Fruit fly (Drosophila melanogaster) whole organism, embryonic: ENCODE measurements around the gene CG31075.
A peak's percentile ranks its signal among the peaks of the same experiment; 100 is the strongest.

ENCODE experiments used
- ATbp ChIP-seq: fragments of 200-800 bp; sonication (Bioruptor generic); optimal IDR thresholded peaks from 2 replicates; lab custom pipeline; 2017; ENCODE audit warnings: missing biosample characterization, mild to moderate bottlenecking, missing genetic modification characterization, missing genetic modification reagents
- C15 ChIP-seq: fragments of 200-800 bp; sonication (Bioruptor generic); IDR thresholded peaks from 3 replicates; pipeline ENCODE4 v1.3.6; 2022; ENCODE audit warnings: missing biosample characterization, missing genetic modification characterization
- CG10267 ChIP-seq: fragments of 200-800 bp; sonication (Bioruptor generic); optimal IDR thresholded peaks from 2 replicates; lab custom pipeline; 2018; ENCODE audit warnings: missing biosample characterization, mild to moderate bottlenecking, missing genetic modification characterization, moderate library complexity
- CG10321 ChIP-seq: fragments of 200-800 bp; sonication (Bioruptor generic); IDR thresholded peaks from 2 replicates; pipeline ENCODE4 v1.3.6; 2022; ENCODE audit warnings: missing biosample characterization, missing genetic modification characterization
- CG10979 ChIP-seq: fragments of 200-800 bp; sonication (Bioruptor generic); optimal IDR thresholded peaks from 2 replicates; lab custom pipeline; 2018; ENCODE audit warnings: missing biosample characterization, mild to moderate bottlenecking, missing genetic modification characterization, moderate library complexity
- CG11085 ChIP-seq: fragments of 200-800 bp; sonication (Bioruptor generic); IDR thresholded peaks from 2 replicates; pipeline ENCODE4 v1.3.6; 2022; ENCODE audit warnings: missing biosample characterization, missing genetic modification characterization
- CG11093 ChIP-seq: fragments of 200-800 bp; sonication (Bioruptor generic); IDR thresholded peaks from 3 replicates; pipeline ENCODE4 v1.3.6; 2022; ENCODE audit warnings: missing biosample characterization, missing genetic modification characterization
- CG13287 ChIP-seq: fragments of 200-800 bp; sonication (Bioruptor generic); IDR thresholded peaks from 2 replicates; pipeline ENCODE4 v1.3.6; 2022; ENCODE audit warnings: missing biosample characterization, missing genetic modification characterization; ENCODE audit not compliant: partially characterized antibody
- CG13424 ChIP-seq: fragments of 200-800 bp; sonication (Bioruptor generic); optimal IDR thresholded peaks from 2 replicates; lab custom pipeline; 2019; ENCODE audit warnings: missing biosample characterization, mild to moderate bottlenecking, missing genetic modification characterization, moderate library complexity
- CG15011 ChIP-seq: fragments of 200-800 bp; sonication (Bioruptor generic); optimal IDR thresholded peaks from 3 replicates; lab custom pipeline; 2018; ENCODE audit warnings: missing biosample characterization, mild to moderate bottlenecking, missing genetic modification characterization
- CG15073 ChIP-seq: fragments of 200-800 bp; sonication (Bioruptor generic); optimal IDR thresholded peaks from 2 replicates; lab custom pipeline; 2016; ENCODE audit warnings: missing biosample characterization, missing genetic modification characterization
- CG17802 ChIP-seq: fragments of 200-800 bp; sonication (Bioruptor generic); optimal IDR thresholded peaks from 2 replicates; lab custom pipeline; 2018; ENCODE audit warnings: missing biosample characterization, mild to moderate bottlenecking, missing genetic modification characterization, moderate library complexity
- CG18764 ChIP-seq: fragments of 200-800 bp; sonication (Bioruptor generic); optimal IDR thresholded peaks from 3 replicates; lab custom pipeline; 2016; ENCODE audit warnings: missing biosample characterization, missing genetic modification characterization
- CG2678 ChIP-seq: fragments of 200-800 bp; sonication (Bioruptor generic); optimal IDR thresholded peaks from 3 replicates; lab custom pipeline; 2019; ENCODE audit warnings: missing biosample characterization, mild to moderate bottlenecking, missing genetic modification characterization, moderate library complexity
- CG3163 ChIP-seq: fragments of 200-800 bp; sonication (Bioruptor generic); optimal IDR thresholded peaks from 3 replicates; lab custom pipeline; 2016; ENCODE audit warnings: missing biosample characterization, missing genetic modification characterization
- CG3281 ChIP-seq: fragments of 200-800 bp; sonication (Bioruptor generic); optimal IDR thresholded peaks from 3 replicates; lab custom pipeline; 2017; ENCODE audit warnings: missing biosample characterization, mild to moderate bottlenecking, missing genetic modification characterization
- CG3995 ChIP-seq: fragments of 200-800 bp; sonication (Bioruptor generic); optimal IDR thresholded peaks from 3 replicates; lab custom pipeline; 2016; ENCODE audit warnings: missing biosample characterization, missing genetic modification characterization
- CG4360 ChIP-seq: fragments of 200-800 bp; sonication (Bioruptor generic); IDR thresholded peaks from 2 replicates; pipeline ENCODE4 v1.3.6; 2022; ENCODE audit warnings: missing biosample characterization, missing genetic modification characterization
- CG6654 ChIP-seq: fragments of 200-800 bp; sonication (Bioruptor generic); optimal IDR thresholded peaks from 2 replicates; lab custom pipeline; 2017; ENCODE audit warnings: missing biosample characterization, mild to moderate bottlenecking, missing genetic modification characterization
- CG6683 ChIP-seq: fragments of 200-800 bp; sonication (Bioruptor generic); optimal IDR thresholded peaks from 2 replicates; lab custom pipeline; 2017; ENCODE audit warnings: missing biosample characterization, mild to moderate bottlenecking, missing genetic modification characterization, missing genetic modification reagents
- CG7987 ChIP-seq: fragments of 200-800 bp; sonication (Bioruptor generic); optimal IDR thresholded peaks from 2 replicates; lab custom pipeline; 2018; ENCODE audit warnings: missing biosample characterization, mild to moderate bottlenecking, missing genetic modification characterization, moderate library complexity
- Drgx ChIP-seq: fragments of 200-800 bp; sonication (Bioruptor generic); IDR thresholded peaks from 2 replicates; pipeline ENCODE4 v1.3.6; 2022; ENCODE audit warnings: missing biosample characterization, missing genetic modification characterization
- E2f2 ChIP-seq: fragments of 200-800 bp; sonication (Bioruptor generic); IDR thresholded peaks from 2 replicates; pipeline ENCODE4 v1.3.6; 2022; ENCODE audit warnings: missing biosample characterization, missing genetic modification characterization
- Gsc ChIP-seq: fragments of 200-800 bp; sonication (Bioruptor generic); IDR thresholded peaks from 2 replicates; pipeline ENCODE4 v1.3.6; 2022; ENCODE audit warnings: missing biosample characterization, missing genetic modification characterization
- MTF-1 ChIP-seq: fragments of 200-800 bp; sonication (Bioruptor generic); optimal IDR thresholded peaks from 2 replicates; lab custom pipeline; 2018; ENCODE audit warnings: missing biosample characterization, mild to moderate bottlenecking, missing genetic modification characterization, borderline replicate concordance
- NC2β ChIP-seq: fragments of 200-800 bp; sonication (Bioruptor generic); optimal IDR thresholded peaks from 2 replicates; lab custom pipeline; 2016; ENCODE audit warnings: missing biosample characterization, missing genetic modification characterization
- Sry-δ ChIP-seq: fragments of 200-800 bp; sonication (Bioruptor generic); optimal IDR thresholded peaks from 2 replicates; lab custom pipeline; 2016; ENCODE audit warnings: missing biosample characterization, missing genetic modification characterization
- az2 ChIP-seq: fragments of 200-800 bp; sonication (Bioruptor generic); optimal IDR thresholded peaks from 3 replicates; lab custom pipeline; 2016; ENCODE audit warnings: missing biosample characterization, missing genetic modification characterization
- cas ChIP-seq: fragments of 200-800 bp; sonication (Bioruptor generic); IDR thresholded peaks from 2 replicates; pipeline ENCODE4 v1.3.6; 2022; ENCODE audit warnings: missing biosample characterization, missing genetic modification characterization
- cg ChIP-seq: fragments of 200-800 bp; sonication (Bioruptor generic); optimal IDR thresholded peaks from 3 replicates; lab custom pipeline; 2019; ENCODE audit warnings: missing biosample characterization, mild to moderate bottlenecking, missing genetic modification characterization, moderate library complexity
- chn ChIP-seq: fragments of 200-800 bp; sonication (Bioruptor generic); optimal IDR thresholded peaks from 2 replicates; lab custom pipeline; 2016; ENCODE audit warnings: missing biosample characterization, missing genetic modification characterization
- cwo ChIP-seq: fragments of 200-800 bp; sonication (Bioruptor generic); optimal IDR thresholded peaks from 3 replicates; lab custom pipeline; 2017; ENCODE audit warnings: missing biosample characterization, missing genetic modification characterization, mild to moderate bottlenecking, moderate library complexity, missing genetic modification reagents
- gsb-n ChIP-seq: fragments of 200-800 bp; sonication (Bioruptor generic); optimal IDR thresholded peaks from 3 replicates; lab custom pipeline; 2018; ENCODE audit warnings: missing biosample characterization, mild to moderate bottlenecking, missing genetic modification characterization
- gt ChIP-seq: fragments of 200-800 bp; sonication (Bioruptor generic); IDR thresholded peaks from 2 replicates; pipeline ENCODE4 v1.3.6; 2022; ENCODE audit warnings: missing biosample characterization, missing genetic modification characterization
- ind ChIP-seq: fragments of 200-800 bp; sonication (Bioruptor generic); optimal IDR thresholded peaks from 3 replicates; lab custom pipeline; 2016; ENCODE audit warnings: missing biosample characterization, missing genetic modification characterization
- jumu ChIP-seq: fragments of 200-800 bp; sonication (Bioruptor generic); optimal IDR thresholded peaks from 3 replicates; lab custom pipeline; 2016; ENCODE audit warnings: missing biosample characterization, missing genetic modification characterization
- lmd ChIP-seq: fragments of 200-800 bp; sonication (Bioruptor generic); IDR thresholded peaks from 2 replicates; pipeline ENCODE4 v1.3.6; 2022; ENCODE audit warnings: missing biosample characterization, missing genetic modification characterization
- onecut ChIP-seq: fragments of 200-800 bp; sonication (Bioruptor generic); IDR thresholded peaks from 2 replicates; pipeline ENCODE4 v1.3.6; 2022; ENCODE audit warnings: missing biosample characterization, missing genetic modification characterization
- pb ChIP-seq: fragments of 200-800 bp; sonication (Bioruptor generic); optimal IDR thresholded peaks from 3 replicates; lab custom pipeline; 2016; ENCODE audit warnings: missing biosample characterization, missing genetic modification characterization
- pros ChIP-seq: fragments of 200-800 bp; sonication (Bioruptor generic); optimal IDR thresholded peaks from 3 replicates; lab custom pipeline; 2019; ENCODE audit warnings: missing biosample characterization, mild to moderate bottlenecking, missing genetic modification characterization, moderate library complexity
- rib ChIP-seq: fragments of 200-800 bp; sonication (Bioruptor generic); IDR thresholded peaks from 2 replicates; pipeline ENCODE4 v1.3.6; 2022; ENCODE audit warnings: missing biosample characterization, missing genetic modification characterization
- row ChIP-seq: fragments of 200-800 bp; sonication (Bioruptor generic); IDR thresholded peaks from 3 replicates; pipeline ENCODE4 v1.3.6; 2022; ENCODE audit warnings: missing biosample characterization, missing genetic modification characterization
- run ChIP-seq: fragments of 200-800 bp; sonication (Bioruptor generic); optimal IDR thresholded peaks from 3 replicates; lab custom pipeline; 2018; ENCODE audit warnings: missing biosample characterization, mild to moderate bottlenecking, missing genetic modification characterization
- schlank ChIP-seq: fragments of 200-800 bp; sonication (Bioruptor generic); optimal IDR thresholded peaks from 2 replicates; lab custom pipeline; 2018; ENCODE audit warnings: missing biosample characterization, mild to moderate bottlenecking, missing genetic modification characterization
- sd ChIP-seq: fragments of 200-800 bp; sonication (Bioruptor generic); optimal IDR thresholded peaks from 3 replicates; lab custom pipeline; 2018; ENCODE audit warnings: missing biosample characterization, mild to moderate bottlenecking, missing genetic modification characterization, moderate library complexity
- seq ChIP-seq: fragments of 200-800 bp; sonication (Bioruptor generic); IDR thresholded peaks from 2 replicates; pipeline ENCODE4 v1.3.6; 2022; ENCODE audit warnings: missing biosample characterization, missing genetic modification characterization
- slou ChIP-seq: fragments of 200-800 bp; sonication (Bioruptor generic); optimal IDR thresholded peaks from 3 replicates; lab custom pipeline; 2016; ENCODE audit warnings: missing biosample characterization, missing genetic modification characterization
- sna ChIP-seq: fragments of 200-800 bp; sonication (Bioruptor generic); IDR thresholded peaks from 2 replicates; pipeline ENCODE4 v1.3.6; 2022; ENCODE audit warnings: missing biosample characterization, missing genetic modification characterization; ENCODE audit not compliant: partially characterized antibody
- sqz ChIP-seq: fragments of 200-800 bp; sonication (Bioruptor generic); optimal IDR thresholded peaks from 3 replicates; lab custom pipeline; 2018; ENCODE audit warnings: missing biosample characterization, mild to moderate bottlenecking, missing genetic modification characterization
- ssp ChIP-seq: fragments of 200-800 bp; sonication (Bioruptor generic); IDR thresholded peaks from 2 replicates; pipeline ENCODE4 v1.3.6; 2022; ENCODE audit warnings: missing biosample characterization, missing genetic modification characterization
- stwl ChIP-seq: fragments of 200-800 bp; sonication (Bioruptor generic); optimal IDR thresholded peaks from 3 replicates; lab custom pipeline; 2018; ENCODE audit warnings: missing biosample characterization, mild to moderate bottlenecking, missing genetic modification characterization, moderate library complexity
- wek ChIP-seq: fragments of 200-800 bp; sonication (Bioruptor generic); optimal IDR thresholded peaks from 3 replicates; lab custom pipeline; 2018; ENCODE audit warnings: missing biosample characterization, mild to moderate bottlenecking, missing genetic modification characterization, moderate library complexity

The CG31075 gene

DNA sequence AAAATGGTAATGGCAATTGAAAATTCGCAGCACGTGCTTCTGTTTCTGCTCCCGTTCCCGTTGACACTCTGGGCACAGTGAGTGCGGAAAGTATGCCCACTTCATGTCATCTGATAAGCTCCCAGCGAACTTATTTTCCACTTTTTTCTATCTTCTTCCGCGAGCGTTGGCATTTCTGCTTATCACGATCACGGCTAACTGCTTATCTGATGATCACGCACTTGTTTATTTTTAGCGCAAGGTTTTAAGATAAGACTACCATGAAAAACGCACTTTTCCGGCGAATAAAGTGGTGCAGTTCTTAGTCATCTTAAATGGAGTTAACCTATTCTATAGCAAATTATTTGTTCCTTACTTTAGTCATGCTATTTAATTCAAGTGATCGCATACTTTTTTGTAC lies 50.9 kb downstream of the CG31075 start (continued):
- TF ChIP-seq Gsc (GFP tag; lab: Robert Waterston, UW) (no peak), cg (GFP tag; lab: Kevin White, UChicago) (no peak), pb (GFP tag; lab: Kevin White, UChicago) (no peak), CG10267 (tag; lab: Kevin White, UChicago) (peak; percentile 5), ind (GFP tag; lab: Kevin White, UChicago) (peak; percentile 60), seq (GFP tag; lab: Robert Waterston, UW) (no peak), sqz (GFP tag; lab: Kevin White, UChicago) (no peak), gsb-n (tag; lab: Kevin White, UChicago) (no peak), cas (GFP tag; lab: Robert Waterston, UW) (no peak), CG17802 (tag; lab: Kevin White, UChicago) (no peak), slou (GFP tag; lab: Kevin White, UChicago) (no peak), CG15073 (no peak), NC2β (peak; percentile 6), C15 (no peak), CG3995 (GFP tag; lab: Kevin White, UChicago) (peak; percentile 12), Drgx (no peak), CG10979 (peak; percentile 50), Sry-δ (GFP tag; lab: Kevin White, UChicago) (no peak), pros (GFP tag; lab: Kevin White, UChicago) (no peak), CG11093 (GFP tag; lab: Robert Waterston, UW) (no peak), CG13287 (GFP tag; lab: Robert Waterston, UW) (no peak), az2 (peak; percentile 39), jumu (GFP tag; lab: Kevin White, UChicago) (no peak), CG2678 (peak; percentile 68), gt (GFP tag; lab: Robert Waterston, UW) (no peak), run (no peak), cwo (peak; percentile 86), E2f2 (GFP tag; lab: Robert Waterston, UW) (no peak), wek (GFP tag; lab: Kevin White, UChicago) (no peak), CG7987 (GFP tag; lab: Kevin White, UChicago) (no peak), CG6654 (GFP tag; lab: Kevin White, UChicago) (no peak), CG13424 (peak; percentile 48), sd (tag; lab: Kevin White, UChicago) (peak; percentile 16), CG3163 (GFP tag; lab: Kevin White, UChicago) (no peak), stwl (no peak), CG3281 (GFP tag; lab: Kevin White, UChicago) (peak; percentile 48), CG11085 (no peak), schlank (no peak), rib (GFP tag; lab: Robert Waterston, UW) (no peak), onecut (GFP tag; lab: Robert Waterston, UW) (no peak), CG6683 (GFP tag; lab: Kevin White, UChicago) (peak; percentile 3), CG15011 (GFP tag; lab: Kevin White, UChicago) (no peak), ssp (0 out of 2 replicates have a peak, but pooled peaks have one; percentile 22), MTF-1 (GFP tag; lab: Kevin White, UChicago) (no peak), CG4360 (GFP tag; lab: Robert Waterston, UW) (no peak), CG10321 (GFP tag; lab: Robert Waterston, UW) (no peak), CG18764 (no peak), chn (peak; percentile 24), sna (GFP tag; lab: Robert Waterston, UW) (no peak), ATbp (GFP tag; lab: Kevin White, UChicago) (peak; percentile 16), lmd (GFP tag; lab: Robert Waterston, UW) (peak; percentile 53), row (GFP tag; lab: Robert Waterston, UW) (peak; percentile 54)
